Fruit fly (Drosophila melanogaster) whole organism, embryonic: ENCODE data around the gene Prm.

Experiments used
- Asciz ChIP-seq: fragments of 200-800 bp; sonication (Bioruptor generic); optimal IDR thresholded peaks from 2 replicates; lab custom pipeline; 2017; ENCODE audit warnings: missing biosample characterization, mild to moderate bottlenecking, missing genetic modification characterization, missing genetic modification reagents
- Awh ChIP-seq: fragments of 200-800 bp; sonication (Bioruptor generic); IDR thresholded peaks from 2 replicates; pipeline ENCODE4, ENCODE4 v1.3.6; 2022; ENCODE audit warnings: missing biosample characterization, missing genetic modification characterization
- CG10979 ChIP-seq: fragments of 200-800 bp; sonication (Bioruptor generic); optimal IDR thresholded peaks from 2 replicates; lab custom pipeline; 2018; ENCODE audit warnings: missing biosample characterization, mild to moderate bottlenecking, missing genetic modification characterization, moderate library complexity
- CG11456 ChIP-seq: fragments of 200-800 bp; sonication (Bioruptor generic); IDR thresholded peaks from 3 replicates; pipeline ENCODE4 v1.3.6; 2022; ENCODE audit warnings: missing biosample characterization, missing genetic modification characterization
- CG1233 ChIP-seq: fragments of 200-800 bp; sonication (Bioruptor generic); optimal IDR thresholded peaks from 4 replicates; lab custom pipeline; 2018; ENCODE audit warnings: missing biosample characterization, mild to moderate bottlenecking, missing genetic modification characterization
- CG1602 ChIP-seq: fragments of 200-800 bp; sonication (Bioruptor generic); optimal IDR thresholded peaks from 3 replicates; lab custom pipeline; 2016; ENCODE audit warnings: missing biosample characterization, missing genetic modification characterization
- CG2116 ChIP-seq: fragments of 200-800 bp; sonication (Bioruptor generic); optimal IDR thresholded peaks from 3 replicates; lab custom pipeline; 2018; ENCODE audit warnings: missing biosample characterization, mild to moderate bottlenecking, missing genetic modification characterization
- CG2129 ChIP-seq: fragments of 200-800 bp; sonication (Bioruptor generic); IDR thresholded peaks from 2 replicates; pipeline ENCODE4 v1.3.6; 2022; ENCODE audit warnings: missing biosample characterization, missing genetic modification characterization; ENCODE audit not compliant: partially characterized antibody
- CG2199 ChIP-seq: fragments of 200-800 bp; sonication (Bioruptor generic); IDR thresholded peaks from 3 replicates; pipeline ENCODE4 v1.3.6; 2022; ENCODE audit warnings: missing biosample characterization, missing genetic modification characterization
- CG31441 ChIP-seq: fragments of 200-800 bp; sonication (Bioruptor generic); IDR thresholded peaks from 2 replicates; pipeline ENCODE4 v1.3.6; 2022; ENCODE audit warnings: missing biosample characterization, missing genetic modification characterization
- CG32767 ChIP-seq: fragments of 200-800 bp; sonication (Bioruptor generic); IDR thresholded peaks from 2 replicates; pipeline ENCODE4 v1.3.6; 2022; ENCODE audit warnings: missing biosample characterization, missing genetic modification characterization
- CG33557 ChIP-seq: fragments of 200-800 bp; sonication (Bioruptor generic); optimal IDR thresholded peaks from 2 replicates; lab custom pipeline; 2019; ENCODE audit warnings: missing biosample characterization, mild to moderate bottlenecking, missing genetic modification characterization, moderate library complexity
- CG34422 ChIP-seq: fragments of 200-800 bp; sonication (Bioruptor generic); IDR thresholded peaks from 3 replicates; pipeline ENCODE4 v1.3.6; 2022; ENCODE audit warnings: missing biosample characterization, missing genetic modification characterization
- CG4617 ChIP-seq: fragments of 200-800 bp; sonication (Bioruptor generic); optimal IDR thresholded peaks from 3 replicates; lab custom pipeline; 2016; ENCODE audit warnings: missing biosample characterization, missing genetic modification characterization, borderline replicate concordance
- CHES-1-like ChIP-seq: fragments of 200-800 bp; sonication (Bioruptor generic); optimal IDR thresholded peaks from 2 replicates; lab custom pipeline; 2016; ENCODE audit warnings: missing biosample characterization, missing genetic modification characterization
- CoRest ChIP-seq: fragments of 200-800 bp; sonication (Bioruptor generic); optimal IDR thresholded peaks from 3 replicates; lab custom pipeline; 2018; ENCODE audit warnings: missing biosample characterization, mild to moderate bottlenecking, missing genetic modification characterization, moderate library complexity
- Drgx ChIP-seq: fragments of 200-800 bp; sonication (Bioruptor generic); IDR thresholded peaks from 2 replicates; pipeline ENCODE4 v1.3.6; 2022; ENCODE audit warnings: missing biosample characterization, missing genetic modification characterization
- Elba2 ChIP-seq: fragments of 200-800 bp; sonication (Bioruptor generic); optimal IDR thresholded peaks from 3 replicates; lab custom pipeline; 2016; ENCODE audit warnings: missing biosample characterization, missing genetic modification characterization
- Fer2 ChIP-seq: fragments of 200-800 bp; sonication (Bioruptor generic); optimal IDR thresholded peaks from 2 replicates; lab custom pipeline; 2018; ENCODE audit warnings: missing biosample characterization, mild to moderate bottlenecking, missing genetic modification characterization, moderate library complexity
- HLH3B ChIP-seq: fragments of 200-800 bp; sonication (Bioruptor generic); IDR thresholded peaks from 2 replicates; pipeline ENCODE4 v1.3.6; 2022; ENCODE audit warnings: missing biosample characterization, missing genetic modification characterization
- HLHmδ ChIP-seq: fragments of 200-800 bp; sonication (Bioruptor generic); optimal IDR thresholded peaks from 2 replicates; lab custom pipeline; 2018; ENCODE audit warnings: missing biosample characterization, mild to moderate bottlenecking, missing genetic modification characterization, moderate library complexity
- Hr39 ChIP-seq: fragments of >200 bp; optimal IDR thresholded peaks from 2 replicates; lab custom pipeline; 2017
- Meics ChIP-seq: fragments of 200-800 bp; sonication (Bioruptor generic); optimal IDR thresholded peaks from 2 replicates; lab custom pipeline; 2017; ENCODE audit warnings: missing biosample characterization, mild to moderate bottlenecking, missing genetic modification characterization
- NfI ChIP-seq: fragments of 200-800 bp; sonication (Bioruptor generic); optimal IDR thresholded peaks from 3 replicates; lab custom pipeline; 2018; ENCODE audit warnings: missing biosample characterization, mild to moderate bottlenecking, missing genetic modification characterization, moderate library complexity
- Oaz ChIP-seq: fragments of 200-800 bp; sonication (Bioruptor generic); IDR thresholded peaks from 2 replicates; pipeline ENCODE4 v1.3.6; 2022; ENCODE audit warnings: missing biosample characterization, missing genetic modification characterization
- Ptx1 ChIP-seq: fragments of 200-800 bp; sonication (Bioruptor generic); IDR thresholded peaks from 2 replicates; pipeline ENCODE4 v1.3.6; 2022; ENCODE audit warnings: missing biosample characterization, missing genetic modification characterization
- Scr ChIP-seq: fragments of 200-800 bp; sonication (Bioruptor generic); IDR thresholded peaks from 2 replicates; pipeline ENCODE4 v1.3.6; 2022; ENCODE audit warnings: missing biosample characterization, missing genetic modification characterization; ENCODE audit not compliant: partially characterized antibody
- Six4 ChIP-seq: fragments of 200-800 bp; sonication (Bioruptor generic); optimal IDR thresholded peaks from 2 replicates; lab custom pipeline; 2016; ENCODE audit warnings: missing biosample characterization, missing genetic modification characterization
- Trl ChIP-seq, 3 experiments: fragments of >200 bp in 2 of 3; fragments of 200-800 bp in 1 of 3; sonication (Bioruptor generic) in 1 of 3; optimal IDR thresholded peaks; 2 replicates in 1 of 3; 3 replicates in 2 of 3; lab custom pipeline; 2016 to 2017; ENCODE audit warnings: missing biosample characterization in 1 of 3, missing genetic modification characterization in 1 of 3
- Xrp1 ChIP-seq: fragments of 200-800 bp; sonication (Bioruptor generic); IDR thresholded peaks from 2 replicates; pipeline ENCODE4 v1.3.6; 2022; ENCODE audit warnings: missing biosample characterization, missing genetic modification characterization
- aop ChIP-seq: fragments of 200-800 bp; sonication (Bioruptor generic); IDR thresholded peaks from 2 replicates; pipeline ENCODE4 v1.3.6; 2022; ENCODE audit warnings: missing biosample characterization, missing genetic modification characterization
- ap ChIP-seq: fragments of 200-800 bp; sonication (Bioruptor generic); IDR thresholded peaks from 2 replicates; pipeline ENCODE4 v1.3.6; 2022; ENCODE audit warnings: missing biosample characterization, missing genetic modification characterization
- ato ChIP-seq: fragments of 200-800 bp; sonication (Bioruptor generic); IDR thresholded peaks from 2 replicates; pipeline ENCODE4 v1.3.6; 2022; ENCODE audit warnings: missing biosample characterization, missing genetic modification characterization; ENCODE audit not compliant: partially characterized antibody
- bbx ChIP-seq: fragments of 200-800 bp; sonication (Bioruptor generic); IDR thresholded peaks from 2 replicates; pipeline ENCODE4 v1.3.6; 2022; ENCODE audit warnings: missing biosample characterization, missing genetic modification characterization; ENCODE audit not compliant: partially characterized antibody
- cad ChIP-seq: fragments of >200 bp; optimal IDR thresholded peaks from 2 replicates; lab custom pipeline; 2017; ENCODE audit warnings: missing biosample characterization, missing genetic modification characterization
- cato ChIP-seq: fragments of 200-800 bp; sonication (Bioruptor generic); optimal IDR thresholded peaks from 2 replicates; lab custom pipeline; 2016; ENCODE audit warnings: missing biosample characterization, missing genetic modification characterization, borderline replicate concordance
- chif ChIP-seq, 2 experiments: fragments of 200-800 bp; sonication (Bioruptor generic); optimal IDR thresholded peaks; 3 replicates each; lab custom pipeline; 2016; ENCODE audit warnings: missing biosample characterization in 2 of 2, missing genetic modification characterization in 2 of 2
- crc ChIP-seq: fragments of 200-800 bp; sonication (Bioruptor generic); optimal IDR thresholded peaks from 2 replicates; lab custom pipeline; 2016; ENCODE audit warnings: missing biosample characterization, missing genetic modification characterization
- dan ChIP-seq: fragments of 200-800 bp; sonication (Bioruptor generic); IDR thresholded peaks from 2 replicates; pipeline ENCODE4 v1.3.6; 2022; ENCODE audit warnings: missing biosample characterization, missing genetic modification characterization
- esg ChIP-seq: fragments of 200-800 bp; sonication (Bioruptor generic); conservative IDR thresholded peaks from 2 replicates; pipeline ENCODE4 v1.3.6; 2022; ENCODE audit warnings: missing biosample characterization, missing genetic modification characterization
- fu2 ChIP-seq: fragments of 200-800 bp; sonication (Bioruptor generic); optimal IDR thresholded peaks from 2 replicates; lab custom pipeline; 2016; ENCODE audit warnings: missing biosample characterization, missing genetic modification characterization
- gce ChIP-seq: fragments of 200-800 bp; sonication (Bioruptor generic); IDR thresholded peaks from 3 replicates; pipeline ENCODE4 v1.3.6; 2022; ENCODE audit warnings: missing biosample characterization, missing genetic modification characterization
- gem ChIP-seq: fragments of 200-800 bp; sonication (Bioruptor generic); optimal IDR thresholded peaks from 2 replicates; lab custom pipeline; 2019; ENCODE audit warnings: missing biosample characterization, mild to moderate bottlenecking, missing genetic modification characterization, moderate library complexity
- gfzf ChIP-seq: fragments of 200-800 bp; sonication (Bioruptor generic); optimal IDR thresholded peaks from 2 replicates; lab custom pipeline; 2016; ENCODE audit warnings: missing biosample characterization, mild to moderate bottlenecking, missing genetic modification characterization, moderate library complexity
- hkb ChIP-seq, 2 experiments: fragments of 200-800 bp in 1 of 2; fragments of >200 bp in 1 of 2; sonication (Bioruptor generic) in 1 of 2; IDR thresholded peaks in 1 of 2; optimal IDR thresholded peaks in 1 of 2; 2 replicates each; pipeline versions ENCODE4 v1.3.6 to Lab custom; 2017 to 2022; ENCODE audit warnings: missing biosample characterization in 1 of 2, missing genetic modification characterization in 1 of 2
- lola ChIP-seq, 3 experiments: fragments of >200 bp in 2 of 3; fragments of 200-800 bp in 1 of 3; sonication (Bioruptor generic) in 1 of 3; optimal IDR thresholded peaks; 2 replicates each; lab custom pipeline; 2017 to 2019; ENCODE audit warnings: missing biosample characterization in 3 of 3, missing genetic modification characterization in 3 of 3, mild to moderate bottlenecking in 1 of 3, moderate library complexity in 1 of 3
- pzg ChIP-seq: fragments of 200-800 bp; sonication (Bioruptor generic); optimal IDR thresholded peaks from 3 replicates; lab custom pipeline; 2018; ENCODE audit warnings: missing biosample characterization, mild to moderate bottlenecking, missing genetic modification characterization, moderate library complexity
- so ChIP-seq: fragments of 200-800 bp; sonication (Bioruptor generic); IDR thresholded peaks from 3 replicates; pipeline ENCODE4 v1.3.6; 2022; ENCODE audit warnings: missing biosample characterization, missing genetic modification characterization
- stc ChIP-seq: fragments of 200-800 bp; sonication (Bioruptor generic); IDR thresholded peaks from 2 replicates; pipeline ENCODE4 v1.3.6; 2022; ENCODE audit warnings: missing biosample characterization, missing genetic modification characterization

Prm gene

dm6 chr3L:8772998-8773684 lies 28.0 kb upstream of the Prm start (continued):
- TF ChIP-seq CG31441 (GFP tag; lab: Robert Waterston, UW) (peak; percentile 86), CG10979 (peak; percentile 85), Scr (GFP tag; lab: Robert Waterston, UW) (no peak), lola (GFP tag; optimal IDR thresholded peaks at IDR 0.05; lab: Kevin White, UChicago) (peak in 1 of 3 experiments; percentile 87), so (GFP tag; lab: Robert Waterston, UW) (peak; percentile 82; the same call in 2 of the 3 replicates), ap (peak; percentile 54), Six4 (GFP tag; lab: Kevin White, UChicago) (peak; percentile 39), crc (no peak), Xrp1 (peak; percentile 88), CoRest (peak; percentile 82), Trl (optimal IDR thresholded peaks at IDR 0.05; lab: Kevin White, UChicago) (no peak), Trl (GFP tag; optimal IDR thresholded peaks at IDR 0.05; lab: Kevin White, UChicago) (peak; percentile 7), cato (GFP tag; lab: Kevin White, UChicago) (peak; percentile 60), HLH3B (GFP tag; lab: Robert Waterston, UW) (peak; percentile 62), Awh (GFP tag; lab: Robert Waterston, UW) (peak; percentile 71), gfzf (GFP tag; lab: Kevin White, UChicago) (no peak), gem (tag; lab: Kevin White, UChicago) (peak; percentile 86), Hr39 (lab: Kevin White, UChicago) (no peak), Ptx1 (peak; percentile 72), gce (GFP tag; lab: Robert Waterston, UW) (0 out of 3 replicates have a peak, but pooled peaks have one; percentile 33), dan (no peak), Asciz (peak; percentile 77), CG33557 (GFP tag; lab: Kevin White, UChicago) (peak; percentile 79), fu2 (no peak), CG34422 (GFP tag; lab: Robert Waterston, UW) (peak; percentile 70), bbx (GFP tag; lab: Robert Waterston, UW) (no peak), CG32767 (peak; percentile 68), Elba2 (no peak), stc (GFP tag; lab: Robert Waterston, UW) (peak; percentile 76), CG4617 (peak; percentile 16), CG2116 (GFP tag; lab: Kevin White, UChicago) (peak; percentile 35), Drgx (GFP tag; lab: Robert Waterston, UW) (peak; percentile 76), HLHmδ (GFP tag; lab: Kevin White, UChicago) (no peak), NfI (GFP tag; lab: Kevin White, UChicago) (peak; percentile 73), CG1233 (GFP tag; lab: Kevin White, UChicago) (peak; percentile 72), aop (no peak), CG2199 (GFP tag; lab: Robert Waterston, UW) (no peak), ato (GFP tag; lab: Robert Waterston, UW) (no peak), CG1602 (GFP tag; lab: Kevin White, UChicago) (peak; percentile 60), Oaz (GFP tag; lab: Robert Waterston, UW) (peak; percentile 5; the same call in 1 of the 2 replicates), Meics (GFP tag; lab: Kevin White, UChicago) (peak; percentile 17), chif (GFP tag; optimal IDR thresholded peaks at IDR 0.05; lab: Kevin White, UChicago) (peak; percentile 77 to 78), CG2129 (GFP tag; lab: Robert Waterston, UW) (no peak), CHES-1-like (no peak), esg (GFP tag; lab: Robert Waterston, UW) (peak; percentile 68), hkb (optimal IDR thresholded peaks at IDR 0.05; lab: Kevin White, UChicago) (no peak), hkb (GFP tag; IDR thresholded peaks at IDR 0.05; lab: Robert Waterston, UW) (peak; percentile 70), CG11456 (GFP tag; lab: Robert Waterston, UW) (0 out of 3 replicates have a peak, but pooled peaks have one; percentile 42), cad (no peak), pzg (GFP tag; lab: Kevin White, UChicago) (no peak), Fer2 (tag; lab: Kevin White, UChicago) (peak; percentile 26)
